Worm (Caenorhabditis elegans) whole organism, L4 larva: ENCODE results near the gene F15A4.10.

Experiments
- D1046.2 ChIP-seq: fragments of 200-800 bp; sonication (Bioruptor generic); IDR thresholded peaks from 2 replicates; pipeline ENCODE4 v1.3.6; 2022; ENCODE audit warnings: missing genetic modification characterization, missing compliant biosample characterization
- F10B5.3 ChIP-seq: sonication (generic microtip); optimal IDR thresholded peaks from 2 replicates; lab custom pipeline; 2016; ENCODE audit warnings: mild to moderate bottlenecking, missing genetic modification characterization, missing compliant biosample characterization
- F26F4.8 ChIP-seq: fragments of 200-800 bp; sonication (Bioruptor generic); conservative IDR thresholded peaks from 2 replicates; pipeline ENCODE4 v1.3.6; 2022; ENCODE audit warnings: missing genetic modification characterization, missing compliant biosample characterization
- F37D6.2 ChIP-seq: sonication (generic microtip); optimal IDR thresholded peaks from 2 replicates; lab custom pipeline; 2016; ENCODE audit warnings: mild to moderate bottlenecking, missing genetic modification characterization, missing compliant biosample characterization
- T20F7.1 ChIP-seq: fragments of 200-800 bp; sonication (Bioruptor generic); optimal IDR thresholded peaks from 2 replicates; lab custom pipeline; 2018; ENCODE audit warnings: mild to moderate bottlenecking, missing genetic modification characterization, missing compliant biosample characterization
- Y75B8A.6 ChIP-seq: fragments of 200-800 bp; sonication (Bioruptor generic); IDR thresholded peaks from 2 replicates; pipeline ENCODE4 v1.3.6; 2022; ENCODE audit warnings: missing genetic modification reagents, missing genetic modification characterization, missing compliant biosample characterization
- aha-1 ChIP-seq: fragments of 150-350 bp; peaks from one replicate; lab custom pipeline; 2014; ENCODE audit warnings: missing biosample characterization, missing genetic modification characterization
- aly-2 ChIP-seq: sonication (generic microtip); optimal IDR thresholded peaks from 2 replicates; lab custom pipeline; 2018; ENCODE audit warnings: missing biosample characterization, missing genetic modification characterization
- arid-1 ChIP-seq: fragments of 200-800 bp; sonication (Bioruptor generic); conservative IDR thresholded peaks from 2 replicates; pipeline ENCODE4 v1.3.6; 2022; ENCODE audit warnings: missing genetic modification reagents, missing genetic modification characterization, missing compliant biosample characterization
- ceh-32 ChIP-seq: sonication (generic microtip); optimal IDR thresholded peaks from 2 replicates; lab custom pipeline; 2016; ENCODE audit warnings: mild to moderate bottlenecking, missing genetic modification characterization, missing compliant biosample characterization; ENCODE audit not compliant: poor library complexity
- ceh-44 ChIP-seq: fragments of 200-800 bp; sonication (Bioruptor generic); IDR thresholded peaks from 2 replicates; pipeline ENCODE4 v1.3.6; 2022; ENCODE audit warnings: missing genetic modification reagents, missing genetic modification characterization, missing compliant biosample characterization
- ceh-82 ChIP-seq: sonication (generic microtip); optimal IDR thresholded peaks from 2 replicates; lab custom pipeline; 2017; ENCODE audit warnings: missing biosample characterization, missing genetic modification characterization
- ces-1 ChIP-seq: fragments of 150-350 bp; sonication (generic microtip); optimal IDR thresholded peaks from 4 replicates; lab custom pipeline; 2014; ENCODE audit warnings: missing biosample characterization, missing genetic modification reagents, missing genetic modification characterization
- dmd-9 ChIP-seq: fragments of 200-800 bp; sonication (Bioruptor generic); IDR thresholded peaks from 2 replicates; pipeline ENCODE4 v1.3.6; 2022; ENCODE audit warnings: missing genetic modification reagents, missing genetic modification characterization, missing compliant biosample characterization
- dpl-1 ChIP-seq: fragments of 150-350 bp; optimal IDR thresholded peaks from 2 replicates; lab custom pipeline; 2014; ENCODE audit warnings: missing biosample characterization, missing genetic modification reagents, missing genetic modification characterization
- duxl-1 ChIP-seq: sonication (generic microtip); optimal IDR thresholded peaks from 2 replicates; lab custom pipeline; 2016; ENCODE audit warnings: mild to moderate bottlenecking, missing genetic modification characterization, moderate library complexity, missing compliant biosample characterization; ENCODE audit not compliant: poor library complexity
- fos-1 ChIP-seq: fragments of 150-350 bp; optimal IDR thresholded peaks from 2 replicates; lab custom pipeline; 2014; ENCODE audit warnings: missing biosample characterization, missing genetic modification characterization
- gei-8 ChIP-seq: fragments of 200-800 bp; sonication (Bioruptor generic); optimal IDR thresholded peaks from 2 replicates; lab custom pipeline; 2018; ENCODE audit warnings: mild to moderate bottlenecking, missing genetic modification characterization, missing compliant biosample characterization
- hmg-1.1 ChIP-seq: fragments of 200-800 bp; sonication (Bioruptor generic); IDR thresholded peaks from 2 replicates; pipeline ENCODE4 v1.3.6; 2022; ENCODE audit warnings: missing genetic modification reagents, missing genetic modification characterization, missing compliant biosample characterization
- lin-15B ChIP-seq: fragments of 150-350 bp; sonication (generic microtip); optimal IDR thresholded peaks from 3 replicates; lab custom pipeline; 2014; ENCODE audit warnings: missing biosample characterization, missing genetic modification characterization
- lin-29 ChIP-seq: fragments of 200-800 bp; sonication (Bioruptor generic); IDR thresholded peaks from 2 replicates; pipeline ENCODE4 v1.3.6; 2022; ENCODE audit warnings: missing genetic modification reagents, missing genetic modification characterization, missing compliant biosample characterization
- lin-39 ChIP-seq: fragments of 150-350 bp; optimal IDR thresholded peaks from 2 replicates; lab custom pipeline; 2014; ENCODE audit warnings: missing biosample characterization, missing genetic modification reagents, missing genetic modification characterization
- lir-3 ChIP-seq: sonication (generic microtip); optimal IDR thresholded peaks from 2 replicates; lab custom pipeline; 2016; ENCODE audit warnings: mild to moderate bottlenecking, missing genetic modification characterization, missing compliant biosample characterization
- nhr-10 ChIP-seq: fragments of 150-350 bp; optimal IDR thresholded peaks from 2 replicates; lab custom pipeline; 2014; ENCODE audit warnings: missing biosample characterization, missing genetic modification characterization
- nhr-111 ChIP-seq: fragments of 200-800 bp; sonication (Bioruptor generic); optimal IDR thresholded peaks from 2 replicates; lab custom pipeline; 2018; ENCODE audit warnings: mild to moderate bottlenecking, missing genetic modification characterization, missing compliant biosample characterization
- pha-4 ChIP-seq, 2 experiments: fragments of 150-350 bp in 1 of 2; fragments of 200-800 bp in 1 of 2; sonication (Bioruptor generic) in 1 of 2; IDR thresholded peaks in 1 of 2; optimal IDR thresholded peaks in 1 of 2; 2 replicates each; pipeline versions ENCODE4 v1.3.6 to Lab custom; 2014 to 2022; ENCODE audit warnings: missing genetic modification characterization in 2 of 2, missing genetic modification reagents in 2 of 2, missing biosample characterization in 1 of 2, missing compliant biosample characterization in 1 of 2
- php-3 ChIP-seq: fragments of 200-800 bp; sonication (Bioruptor generic); IDR thresholded peaks from 2 replicates; pipeline ENCODE4 v1.3.6; 2022; ENCODE audit warnings: missing genetic modification reagents, missing genetic modification characterization, missing compliant biosample characterization
- rbr-2 ChIP-seq: sonication (generic microtip); optimal IDR thresholded peaks from 2 replicates; lab custom pipeline; 2016; ENCODE audit warnings: missing genotype, missing genetic modification characterization, missing compliant biosample characterization
- saeg-2 ChIP-seq: fragments of 200-800 bp; sonication (Bioruptor generic); IDR thresholded peaks from 2 replicates; pipeline ENCODE4 v1.3.6; 2022; ENCODE audit warnings: missing genetic modification reagents, missing genetic modification characterization, missing compliant biosample characterization
- set-16 ChIP-seq: fragments of 200-800 bp; sonication (Bioruptor generic); IDR thresholded peaks from 2 replicates; pipeline ENCODE4 v1.3.6; 2022; ENCODE audit warnings: missing genetic modification reagents, missing genetic modification characterization, missing compliant biosample characterization
- spr-1 ChIP-seq: sonication (generic microtip); optimal IDR thresholded peaks from 2 replicates; lab custom pipeline; 2016; ENCODE audit warnings: mild to moderate bottlenecking, missing genetic modification characterization, missing compliant biosample characterization
- spr-3 ChIP-seq: fragments of 200-800 bp; sonication (Bioruptor generic); optimal IDR thresholded peaks from 2 replicates; lab custom pipeline; 2018; ENCODE audit warnings: mild to moderate bottlenecking, missing genetic modification characterization, missing compliant biosample characterization
- tag-97 ChIP-seq: fragments of 200-800 bp; sonication (Bioruptor generic); IDR thresholded peaks from 2 replicates; pipeline ENCODE4 v1.3.6; 2022; ENCODE audit warnings: missing genetic modification characterization, missing compliant biosample characterization
- tra-1 ChIP-seq: fragments of 200-800 bp; sonication (Bioruptor generic); IDR thresholded peaks from 2 replicates; pipeline ENCODE4 v1.3.6; 2022; ENCODE audit warnings: missing genetic modification reagents, missing genetic modification characterization, missing compliant biosample characterization
- unc-39 ChIP-seq: sonication (generic microtip); optimal IDR thresholded peaks from 2 replicates; lab custom pipeline; 2017; ENCODE audit warnings: missing biosample characterization, missing genetic modification characterization
- zip-11 ChIP-seq: fragments of 200-800 bp; sonication (Bioruptor generic); IDR thresholded peaks from 2 replicates; pipeline ENCODE4 v1.3.6; 2022; ENCODE audit warnings: missing genetic modification characterization, missing compliant biosample characterization

The F15A4.10 gene

DNA sequence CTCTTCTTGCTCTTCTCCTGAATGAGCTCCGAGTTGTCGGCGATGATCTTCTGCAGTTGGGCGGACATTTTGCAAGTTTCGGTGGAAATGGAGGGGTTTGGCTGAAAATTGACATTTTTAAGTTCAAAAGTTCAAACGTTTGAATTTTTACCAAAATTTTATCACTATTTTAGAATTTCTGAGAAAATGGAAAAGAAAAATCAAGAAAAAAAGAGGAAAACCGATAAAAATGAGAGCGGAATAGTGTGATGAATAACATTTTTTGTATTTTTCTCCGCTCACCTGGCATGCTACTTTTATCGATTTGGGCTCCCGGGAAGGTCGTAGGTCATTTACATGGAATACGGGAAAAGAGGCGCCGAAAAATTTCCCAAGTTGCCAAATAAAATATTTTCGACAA is at the start of gene F15A4.10:
Gene F15A4.10, minus strand, starts transcription at position 101 of the 400 bp plus-strand sequence.
- 0 out of 2 replicates have a peak, but pooled peaks have one; percentile 0 for TF ChIP-seq set-16 (GFP tag; lab: Robert Waterston, UW)
- TF ChIP-seq ceh-32 (tag; lab: Kevin White, UChicago), result no peak
- no peak for TF ChIP-seq lir-3 (tag; lab: Kevin White, UChicago)

DNA sequence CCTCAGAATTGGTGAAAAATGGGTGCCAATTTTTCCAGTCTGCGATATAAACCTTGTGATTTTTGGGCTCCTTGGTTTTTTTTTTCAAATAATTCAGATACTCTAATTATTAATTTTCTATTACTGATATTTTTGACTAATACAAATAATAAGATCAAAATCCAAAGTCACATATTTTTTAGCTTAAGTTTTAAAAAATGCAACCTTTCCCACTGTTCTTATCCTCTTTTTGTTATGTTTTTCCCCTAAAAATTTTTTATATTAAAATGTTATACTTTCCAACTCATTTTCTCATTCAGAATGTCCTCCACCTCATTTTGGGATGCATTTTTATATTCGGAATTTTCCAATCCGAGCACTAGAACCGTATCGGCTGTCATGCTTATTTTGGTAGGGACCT is 46.0 kb upstream of the F15A4.10 start, which contains the start of gene srx-120:
Gene srx-120, plus strand, starts transcription at position 301 of the 400 bp plus-strand sequence.
- no peak for TF ChIP-seq tra-1 (GFP tag; lab: Robert Waterston, UW)

DNA sequence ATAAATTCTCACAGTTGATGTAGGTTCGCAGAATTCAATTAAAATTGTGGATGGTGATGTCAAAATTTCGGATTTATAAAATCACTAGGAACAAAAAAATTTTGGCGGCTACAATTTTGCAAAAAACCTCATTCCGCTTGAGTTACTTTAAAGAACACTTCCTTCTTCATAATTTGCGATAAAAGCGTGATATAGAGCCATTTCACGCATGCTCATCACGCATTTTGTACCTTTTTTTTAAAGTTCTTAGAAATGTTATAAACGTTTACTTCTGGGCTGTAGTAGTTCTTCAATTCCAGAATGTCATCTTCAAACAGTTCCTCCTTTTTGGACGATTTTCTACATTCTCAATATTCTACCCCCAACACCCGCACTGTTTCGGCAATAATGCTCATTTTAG is 43.0 kb upstream of the F15A4.10 start, which contains the start of gene srx-119:
Gene srx-119, plus strand, starts transcription at position 301 of the 400 bp plus-strand sequence.
- TF ChIP-seq F10B5.3 (tag; lab: Kevin White, UChicago), result no peak
- no peak for TF ChIP-seq pha-4 (GFP tag; IDR thresholded peaks at IDR 0.05; lab: Robert Waterston, UW)
- no peak for TF ChIP-seq pha-4 (tag; optimal IDR thresholded peaks at IDR 0.05; lab: Kevin White, UChicago)
- TF ChIP-seq D1046.2 (GFP tag; lab: Robert Waterston, UW), result no peak
- no peak for TF ChIP-seq unc-39
- no peak for TF ChIP-seq fos-1 (tag; lab: Kevin White, UChicago)
- no peak for TF ChIP-seq zip-11 (GFP tag; lab: Robert Waterston, UW)
- no peak for TF ChIP-seq duxl-1 (tag; lab: Kevin White, UChicago)
- TF ChIP-seq spr-1, result no peak
- TF ChIP-seq spr-3 (GFP tag; lab: Kevin White, UChicago), result no peak
- no peak for TF ChIP-seq ceh-32 (tag; lab: Kevin White, UChicago)
- TF ChIP-seq ceh-82, result no peak
- TF ChIP-seq aly-2, result no peak
- TF ChIP-seq F26F4.8 (GFP tag; lab: Robert Waterston, UW), result no peak
- TF ChIP-seq hmg-1.1, result no peak

DNA sequence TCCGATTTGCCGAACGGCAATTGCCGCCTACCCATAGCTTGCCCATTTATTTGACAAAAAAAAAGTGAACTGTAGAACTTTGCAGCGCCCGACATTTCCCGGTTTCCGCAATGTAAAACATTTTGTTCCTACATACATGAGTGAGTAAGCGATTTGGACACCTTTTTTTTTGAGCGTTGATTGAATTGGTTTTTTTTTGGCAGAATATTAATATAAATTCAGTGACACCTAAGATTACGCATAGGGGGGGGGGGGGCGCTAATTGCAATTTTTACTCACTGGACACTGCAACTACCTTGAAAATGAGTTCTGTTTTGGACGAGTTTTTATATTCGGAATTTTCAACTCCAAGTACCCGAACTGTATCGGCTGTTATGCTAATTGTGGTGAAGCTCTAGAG is 40.6 kb upstream of the F15A4.10 start, which contains the start of gene srx-118:
Gene srx-118, plus strand, starts transcription at position 301 of the 400 bp plus-strand sequence.
- TF ChIP-seq ceh-32 (tag; lab: Kevin White, UChicago) (no peak), lin-29 (no peak), fos-1 (tag; lab: Kevin White, UChicago) (no peak), rbr-2 (tag; lab: Kevin White, UChicago) (no peak), dmd-9 (GFP tag; lab: Robert Waterston, UW) (no peak), spr-3 (GFP tag; lab: Kevin White, UChicago) (no peak), dpl-1 (GFP tag; lab: Kevin White, UChicago) (no peak), F37D6.2 (tag; lab: Kevin White, UChicago) (no peak), tag-97 (GFP tag; lab: Robert Waterston, UW) (no peak), nhr-10 (tag; lab: Kevin White, UChicago) (no peak), aha-1 (no peak), arid-1 (GFP tag; lab: Robert Waterston, UW) (no peak), saeg-2 (GFP tag; lab: Robert Waterston, UW) (no peak), zip-11 (GFP tag; lab: Robert Waterston, UW) (no peak), Y75B8A.6 (GFP tag; lab: Robert Waterston, UW) (no peak), nhr-111 (no peak)

DNA sequence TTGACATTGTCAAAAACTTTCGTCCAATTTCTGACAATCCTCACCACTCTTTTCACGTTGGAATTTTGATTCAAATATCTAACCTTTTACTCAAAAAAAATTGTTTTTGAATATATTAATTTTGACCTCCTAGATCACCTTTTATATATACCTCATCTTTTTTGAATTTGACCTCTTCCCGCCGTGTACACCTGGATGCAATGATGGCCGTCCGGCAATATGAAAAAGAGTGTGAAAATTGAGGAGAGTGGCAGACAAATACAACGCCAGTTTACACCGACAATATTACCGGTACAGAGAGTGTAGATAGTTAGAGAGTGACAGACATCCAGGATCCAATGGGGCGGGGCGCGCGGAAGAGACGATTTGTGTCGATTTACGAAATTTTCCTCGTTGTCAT is 34.7 kb upstream of the F15A4.10 start, which contains the start of gene ceh-99:
Gene ceh-99, plus strand, starts transcription at position 366 of the 400 bp plus-strand sequence.
- TF ChIP-seq T20F7.1 (GFP tag; lab: Kevin White, UChicago) (no peak), lin-39 (tag; lab: Kevin White, UChicago) (no peak), ceh-44 (GFP tag; lab: Robert Waterston, UW) (no peak), dpl-1 (GFP tag; lab: Kevin White, UChicago) (no peak), lin-15B (tag; lab: Kevin White, UChicago) (no peak), ces-1 (GFP tag; lab: Kevin White, UChicago) (no peak), gei-8 (GFP tag; lab: Kevin White, UChicago) (no peak), rbr-2 (tag; lab: Kevin White, UChicago) (no peak), pha-4 (GFP tag; IDR thresholded peaks at IDR 0.05; lab: Robert Waterston, UW) (no peak), pha-4 (tag; optimal IDR thresholded peaks at IDR 0.05; lab: Kevin White, UChicago) (no peak), php-3 (GFP tag; lab: Robert Waterston, UW) (no peak)
